Fruit fly (Drosophila melanogaster) whole organism, embryonic: ENCODE data around the gene jim.

ENCODE experiments used
- B-H2 ChIP-seq: fragments of 200-800 bp; sonication (Bioruptor generic); optimal IDR thresholded peaks from 2 replicates; lab custom pipeline; 2018; ENCODE audit warnings: missing biosample characterization, mild to moderate bottlenecking, missing genetic modification characterization
- CG10462 ChIP-seq: fragments of 200-800 bp; sonication (Bioruptor generic); optimal IDR thresholded peaks from 2 replicates; lab custom pipeline; 2016; ENCODE audit warnings: missing biosample characterization, missing genetic modification characterization
- CG12744 ChIP-seq: fragments of 200-800 bp; sonication (Bioruptor generic); optimal IDR thresholded peaks from 2 replicates; lab custom pipeline; 2016; ENCODE audit warnings: missing biosample characterization, missing genetic modification characterization
- CG18011 ChIP-seq: fragments of 200-800 bp; sonication (Bioruptor generic); optimal IDR thresholded peaks from 2 replicates; lab custom pipeline; 2017; ENCODE audit warnings: missing biosample characterization, missing genetic modification characterization, mild to moderate bottlenecking, moderate library complexity, missing genotype
- CG18262 ChIP-seq: fragments of 200-800 bp; optimal IDR thresholded peaks from 3 replicates; lab custom pipeline; 2019; ENCODE audit warnings: missing biosample characterization, mild to moderate bottlenecking, missing genetic modification characterization, moderate library complexity
- CG2712 ChIP-seq: fragments of 200-800 bp; optimal IDR thresholded peaks from 3 replicates; lab custom pipeline; 2019; ENCODE audit warnings: missing biosample characterization, mild to moderate bottlenecking, missing genetic modification characterization, moderate library complexity
- CG34376 ChIP-seq: fragments of 200-800 bp; sonication (Bioruptor generic); optimal IDR thresholded peaks from 2 replicates; lab custom pipeline; 2018; ENCODE audit warnings: missing biosample characterization, mild to moderate bottlenecking, missing genetic modification characterization
- CG42726 ChIP-seq: fragments of 200-800 bp; sonication (Bioruptor generic); IDR thresholded peaks from 2 replicates; pipeline ENCODE4 v1.3.6; 2022; ENCODE audit warnings: missing biosample characterization, missing genetic modification characterization; ENCODE audit not compliant: partially characterized antibody
- CG4328 ChIP-seq: fragments of 200-800 bp; sonication (Bioruptor generic); optimal IDR thresholded peaks from 3 replicates; lab custom pipeline; 2017; ENCODE audit warnings: missing biosample characterization, missing genetic modification reagents, missing genetic modification characterization
- Dbx ChIP-seq: fragments of 200-800 bp; sonication (Bioruptor generic); IDR thresholded peaks from 3 replicates; pipeline ENCODE4 v1.3.6; 2022; ENCODE audit warnings: missing biosample characterization, missing genetic modification characterization
- Dip3 ChIP-seq: fragments of 200-800 bp; sonication (Bioruptor generic); optimal IDR thresholded peaks from 3 replicates; lab custom pipeline; 2016; ENCODE audit warnings: missing biosample characterization, missing genetic modification characterization
- Dll ChIP-seq: fragments of 200-800 bp; sonication (Bioruptor generic); IDR thresholded peaks from 4 replicates; pipeline ENCODE4 v1.3.6; 2022; ENCODE audit warnings: missing biosample characterization, missing genetic modification characterization; ENCODE audit not compliant: partially characterized antibody
- Fer3 ChIP-seq: fragments of 200-800 bp; sonication (Bioruptor generic); optimal IDR thresholded peaks from 2 replicates; lab custom pipeline; 2018; ENCODE audit warnings: missing biosample characterization, mild to moderate bottlenecking, missing genetic modification characterization, moderate library complexity
- Gug ChIP-seq: fragments of 200-800 bp; sonication (Bioruptor generic); IDR thresholded peaks from 4 replicates; pipeline ENCODE4 v1.3.6; 2022; ENCODE audit warnings: missing biosample characterization, missing genetic modification characterization
- HmgD ChIP-seq: fragments of 200-800 bp; sonication (Bioruptor generic); optimal IDR thresholded peaks from 3 replicates; lab custom pipeline; 2016; ENCODE audit warnings: missing biosample characterization, missing genetic modification characterization
- Hr39 ChIP-seq: fragments of >200 bp; optimal IDR thresholded peaks from 2 replicates; lab custom pipeline; 2017
- Med ChIP-seq: fragments of 200-800 bp; sonication (Bioruptor generic); peaks from one replicate; lab custom pipeline; 2016; ENCODE audit warnings: missing biosample characterization, missing genetic modification characterization, mild to moderate bottlenecking, inconsistent platforms, moderate library complexity
- Meics ChIP-seq: fragments of 200-800 bp; sonication (Bioruptor generic); optimal IDR thresholded peaks from 2 replicates; lab custom pipeline; 2017; ENCODE audit warnings: missing biosample characterization, mild to moderate bottlenecking, missing genetic modification characterization
- NC2α ChIP-seq: fragments of 200-800 bp; sonication (Bioruptor generic); optimal IDR thresholded peaks from 2 replicates; lab custom pipeline; 2016; ENCODE audit warnings: missing biosample characterization, missing genetic modification characterization
- Scr ChIP-seq: fragments of 200-800 bp; sonication (Bioruptor generic); IDR thresholded peaks from 2 replicates; pipeline ENCODE4 v1.3.6; 2022; ENCODE audit warnings: missing biosample characterization, missing genetic modification characterization; ENCODE audit not compliant: partially characterized antibody
- Spps ChIP-seq: fragments of 200-800 bp; sonication (Bioruptor generic); optimal IDR thresholded peaks from 2 replicates; lab custom pipeline; 2018; ENCODE audit warnings: missing biosample characterization, mild to moderate bottlenecking, missing genetic modification characterization
- Trl ChIP-seq, 3 experiments: fragments of >200 bp in 2 of 3; fragments of 200-800 bp in 1 of 3; sonication (Bioruptor generic) in 1 of 3; optimal IDR thresholded peaks; 2 replicates in 1 of 3; 3 replicates in 2 of 3; lab custom pipeline; 2016 to 2017; ENCODE audit warnings: missing biosample characterization in 1 of 3, missing genetic modification characterization in 1 of 3
- ab ChIP-seq: fragments of 200-800 bp; sonication (Bioruptor generic); optimal IDR thresholded peaks from 2 replicates; lab custom pipeline; 2016; ENCODE audit warnings: missing biosample characterization, missing genetic modification characterization
- ap ChIP-seq: fragments of 200-800 bp; sonication (Bioruptor generic); IDR thresholded peaks from 2 replicates; pipeline ENCODE4 v1.3.6; 2022; ENCODE audit warnings: missing biosample characterization, missing genetic modification characterization
- ase ChIP-seq: fragments of 200-800 bp; sonication (Bioruptor generic); IDR thresholded peaks from 3 replicates; pipeline ENCODE4 v1.3.6; 2022; ENCODE audit warnings: missing biosample characterization, missing genetic modification characterization
- ci ChIP-seq: fragments of 200-800 bp; sonication (Bioruptor generic); IDR thresholded peaks from 3 replicates; pipeline ENCODE4 v1.3.6; 2022; ENCODE audit warnings: missing biosample characterization, missing genetic modification characterization
- cwo ChIP-seq: fragments of 200-800 bp; sonication (Bioruptor generic); optimal IDR thresholded peaks from 3 replicates; lab custom pipeline; 2017; ENCODE audit warnings: missing biosample characterization, missing genetic modification characterization, mild to moderate bottlenecking, moderate library complexity, missing genetic modification reagents
- dati ChIP-seq: fragments of 200-800 bp; sonication (Bioruptor generic); IDR thresholded peaks from 2 replicates; pipeline ENCODE4 v1.3.6; 2022; ENCODE audit warnings: missing biosample characterization, missing genetic modification characterization
- dmrt99B ChIP-seq: fragments of 200-800 bp; sonication (Bioruptor generic); optimal IDR thresholded peaks from 2 replicates; lab custom pipeline; 2018; ENCODE audit warnings: missing biosample characterization, mild to moderate bottlenecking, missing genetic modification characterization, moderate library complexity
- fu2 ChIP-seq: fragments of 200-800 bp; sonication (Bioruptor generic); optimal IDR thresholded peaks from 2 replicates; lab custom pipeline; 2016; ENCODE audit warnings: missing biosample characterization, missing genetic modification characterization
- her ChIP-seq: fragments of 200-800 bp; sonication (Bioruptor generic); optimal IDR thresholded peaks from 2 replicates; lab custom pipeline; 2016; ENCODE audit warnings: missing biosample characterization, missing genetic modification characterization
- hkb ChIP-seq, 2 experiments: fragments of 200-800 bp in 1 of 2; fragments of >200 bp in 1 of 2; sonication (Bioruptor generic) in 1 of 2; IDR thresholded peaks in 1 of 2; optimal IDR thresholded peaks in 1 of 2; 2 replicates each; pipeline versions ENCODE4 v1.3.6 to Lab custom; 2017 to 2022; ENCODE audit warnings: missing biosample characterization in 1 of 2, missing genetic modification characterization in 1 of 2
- lilli ChIP-seq: fragments of 200-800 bp; sonication (Bioruptor generic); optimal IDR thresholded peaks from 3 replicates; lab custom pipeline; 2016; ENCODE audit warnings: missing biosample characterization, missing genetic modification characterization
- nom ChIP-seq: fragments of 200-800 bp; sonication (Bioruptor generic); optimal IDR thresholded peaks from 2 replicates; lab custom pipeline; 2017; ENCODE audit warnings: missing biosample characterization, missing genetic modification characterization, mild to moderate bottlenecking, moderate library complexity, missing genetic modification reagents
- pan ChIP-seq, 4 experiments: fragments of >200 bp in 3 of 4; fragments of 200-800 bp in 1 of 4; sonication (Bioruptor generic) in 1 of 4; optimal IDR thresholded peaks in 3 of 4; IDR thresholded peaks in 1 of 4; 2 replicates each; pipeline versions ENCODE4 v1.3.6 to Lab custom; 2017 to 2022; ENCODE audit warnings: missing biosample characterization in 2 of 4, missing genetic modification characterization in 2 of 4, mixed read lengths in 1 of 4
- pb ChIP-seq: fragments of 200-800 bp; sonication (Bioruptor generic); optimal IDR thresholded peaks from 3 replicates; lab custom pipeline; 2016; ENCODE audit warnings: missing biosample characterization, missing genetic modification characterization
- slou ChIP-seq: fragments of 200-800 bp; sonication (Bioruptor generic); optimal IDR thresholded peaks from 3 replicates; lab custom pipeline; 2016; ENCODE audit warnings: missing biosample characterization, missing genetic modification characterization
- sna ChIP-seq: fragments of 200-800 bp; sonication (Bioruptor generic); IDR thresholded peaks from 2 replicates; pipeline ENCODE4 v1.3.6; 2022; ENCODE audit warnings: missing biosample characterization, missing genetic modification characterization; ENCODE audit not compliant: partially characterized antibody
- zfh1 ChIP-seq: fragments of 200-800 bp; sonication (Bioruptor generic); IDR thresholded peaks from 3 replicates; pipeline ENCODE4 v1.3.6; 2022; ENCODE audit warnings: missing biosample characterization, missing genetic modification characterization
- zfh2 ChIP-seq: fragments of 200-800 bp; sonication (Bioruptor generic); optimal IDR thresholded peaks from 2 replicates; lab custom pipeline; 2016; ENCODE audit warnings: missing biosample characterization, missing genetic modification characterization

jim gene

dm6 chr3L:22837651-22838614 lies 2.9 kb upstream of the jim start (continued):
- no peak for TF ChIP-seq ab

DNA sequence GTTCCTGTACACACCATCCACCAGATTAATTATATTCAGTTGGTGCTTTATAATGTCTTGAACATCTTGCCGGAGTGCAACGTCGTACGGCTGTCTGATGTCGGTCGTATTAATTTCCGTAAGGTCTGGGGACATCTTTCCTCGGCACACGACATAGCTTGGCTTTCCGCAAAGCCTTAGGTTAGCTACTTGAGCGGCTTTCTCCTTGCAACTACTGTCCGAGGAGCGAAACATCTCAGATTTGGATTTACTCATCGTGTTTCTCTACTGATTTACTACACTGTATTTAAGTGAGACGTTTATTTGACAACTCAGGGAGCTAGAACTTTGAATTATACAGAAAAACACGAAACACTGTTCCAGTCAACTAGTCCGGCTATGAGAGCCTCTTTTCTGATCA lies 1.8 kb upstream of the jim start, which contains the start of the genes CG11226 and CG45428:
CG11226 (plus strand) TSS at position 301 of the 400 bp plus-strand sequence.
CG45428 (minus strand) TSS at position 303 of the 400 bp plus-strand sequence.
- TF ChIP-seq Med (GFP tag; lab: Kevin White, UChicago), result no peak
- TF ChIP-seq CG10462 (GFP tag; lab: Kevin White, UChicago), result no peak
- TF ChIP-seq lilli (GFP tag; lab: Kevin White, UChicago), result no peak
- TF ChIP-seq ci, result no peak
- TF ChIP-seq dmrt99B, result no peak
- TF ChIP-seq CG18011 (GFP tag; lab: Kevin White, UChicago), result no peak
- no peak for TF ChIP-seq Gug
- no peak for TF ChIP-seq CG12744
- TF ChIP-seq Spps, result no peak
- TF ChIP-seq dati, result no peak

DNA sequence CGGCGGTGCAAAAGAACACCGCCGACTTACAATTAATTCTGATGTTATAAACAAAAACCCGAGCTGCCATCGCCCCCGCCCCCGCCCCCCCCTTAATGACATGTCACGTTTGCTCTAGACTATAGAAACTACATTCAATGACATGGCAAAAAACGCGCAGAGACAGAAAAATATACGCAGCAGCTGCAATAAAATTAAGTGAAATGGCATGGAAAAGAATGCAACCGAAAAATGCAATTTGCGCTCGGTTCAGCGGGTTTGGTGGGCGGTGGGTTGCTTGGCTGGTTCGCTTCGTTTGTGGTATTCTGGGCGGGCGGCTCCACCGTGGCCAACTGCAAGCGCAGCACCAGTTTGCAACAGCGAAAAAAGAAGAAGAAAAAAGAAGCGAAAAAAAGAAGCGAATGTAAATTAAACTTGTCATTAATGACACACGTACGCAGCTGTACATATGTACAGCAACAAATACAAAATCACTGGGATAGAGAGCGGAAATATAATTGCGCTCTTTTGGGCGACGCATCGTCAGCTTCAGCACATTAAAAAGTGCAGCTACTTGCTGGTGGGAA lies 4.8 kb downstream of the jim start:
- TF ChIP-seq Hr39 (lab: Kevin White, UChicago), result peak; percentile 16
- no peak for TF ChIP-seq ap (GFP tag; lab: Robert Waterston, UW)
- TF ChIP-seq pan (optimal IDR thresholded peaks at IDR 0.05; lab: Kevin White, UChicago), result no peak
- peak in 1 of 2 experiments; percentile 18 for TF ChIP-seq pan (GFP tag; optimal IDR thresholded peaks at IDR 0.05 in 1 of 2, IDR thresholded peaks at IDR 0.05 in 1 of 2)
- TF ChIP-seq, all 482 proteins: peak for 2

DNA sequence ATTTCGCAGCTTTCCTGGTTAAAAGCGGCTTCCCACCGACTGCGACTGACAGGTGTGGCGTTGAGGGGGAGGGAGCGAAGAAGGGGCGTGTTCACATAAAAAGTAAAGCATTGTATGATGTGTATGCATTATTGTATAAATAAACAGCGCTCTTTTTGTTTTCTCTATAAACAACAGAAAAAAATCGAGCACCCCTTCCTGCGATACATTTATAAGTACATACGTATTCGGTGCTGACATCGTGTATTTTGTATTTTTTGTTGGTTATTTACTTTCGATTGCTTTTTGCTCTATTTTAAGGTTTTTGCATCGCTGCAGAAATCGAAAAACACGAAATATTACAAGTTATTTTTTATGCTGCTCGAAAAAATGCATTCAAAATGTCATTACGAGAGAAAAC lies 8.8 kb downstream of the jim start:
- TF ChIP-seq CG4328 (no peak), hkb (optimal IDR thresholded peaks at IDR 0.05; lab: Kevin White, UChicago) (no peak), hkb (GFP tag; IDR thresholded peaks at IDR 0.05; lab: Robert Waterston, UW) (no peak), Trl (optimal IDR thresholded peaks at IDR 0.05; lab: Kevin White, UChicago) (peak in 1 of 2 experiments; percentile 3), Trl (GFP tag; optimal IDR thresholded peaks at IDR 0.05; lab: Kevin White, UChicago) (no peak), nom (GFP tag; lab: Kevin White, UChicago) (peak; percentile 8)

- TF ChIP-seq sna, result 0 out of 2 replicates have a peak, but pooled peaks have one; percentile 52
- no peak for TF ChIP-seq pb
- no peak for TF ChIP-seq zfh1 (GFP tag; lab: Robert Waterston, UW)
- peak; percentile 20 for TF ChIP-seq her
- TF ChIP-seq CG18262 (tag; lab: Kevin White, UChicago), result no peak
- TF ChIP-seq CG42726 (GFP tag; lab: Robert Waterston, UW), result no peak
- no peak for TF ChIP-seq HmgD (GFP tag; lab: Kevin White, UChicago)
- TF ChIP-seq zfh2 (GFP tag; lab: Kevin White, UChicago), result no peak
- TF ChIP-seq Dll, result 0 out of 4 replicates have a peak, but pooled peaks have one; percentile 23
- no peak for TF ChIP-seq ase
- peak; percentile 4 for TF ChIP-seq CG34376 (GFP tag; lab: Kevin White, UChicago)
- no peak for TF ChIP-seq slou
- no peak for TF ChIP-seq Dip3 (GFP tag; lab: Kevin White, UChicago)
- no peak for TF ChIP-seq CG2712
- TF ChIP-seq NC2α (GFP tag; lab: Kevin White, UChicago), result no peak
- TF ChIP-seq fu2, result no peak
- no peak for TF ChIP-seq Scr (GFP tag; lab: Robert Waterston, UW)
- peak; percentile 54 for TF ChIP-seq nom (GFP tag; lab: Kevin White, UChicago)
- TF ChIP-seq Dbx (GFP tag; lab: Robert Waterston, UW), result peak; percentile 67; the same call in 2 of the 3 replicates
- peak; percentile 41 for TF ChIP-seq B-H2 (GFP tag; lab: Kevin White, UChicago)
- no peak for TF ChIP-seq Meics (GFP tag; lab: Kevin White, UChicago)
- TF ChIP-seq Fer3 (tag; lab: Kevin White, UChicago), result no peak
- peak; percentile 17 for TF ChIP-seq cwo (GFP tag; lab: Kevin White, UChicago)
These were observed 10.3 kb downstream of the jim start for dm6 chr3L:22824668-22825192.
